Fruit fly (Drosophila melanogaster) whole organism, wandering third instar larva: ENCODE results near the gene CG32040.

ENCODE experiments used
- GATAd ChIP-seq: sonication (Bioruptor generic); optimal IDR thresholded peaks from 2 replicates; lab custom pipeline; 2016; ENCODE audit warnings: missing biosample characterization, missing genetic modification characterization
- Hr78 ChIP-seq: fragments of >200 bp; optimal IDR thresholded peaks from 2 replicates; lab custom pipeline; 2017; ENCODE audit warnings: missing biosample characterization, missing genetic modification characterization
- foxo ChIP-seq, 2 experiments: fragments of 200-800 bp; sonication (Bioruptor generic); optimal IDR thresholded peaks; 2 replicates in 1 of 2; 3 replicates in 1 of 2; lab custom pipeline; 2016 to 2017; ENCODE audit warnings: missing biosample characterization in 2 of 2, missing genetic modification characterization in 2 of 2
- h ChIP-seq: fragments of 200-800 bp; sonication (Bioruptor generic); optimal IDR thresholded peaks from 3 replicates; lab custom pipeline; 2016; ENCODE audit warnings: missing biosample characterization, mild to moderate bottlenecking, missing genetic modification characterization
- jim ChIP-seq: fragments of 175-275, 200-325 bp; sonication (Bioruptor generic); optimal IDR thresholded peaks from 2 replicates; lab custom pipeline; 2016; ENCODE audit warnings: missing biosample characterization, mild to moderate bottlenecking, missing genetic modification characterization
- pan ChIP-seq: fragments of >200 bp; optimal IDR thresholded peaks from 2 replicates; lab custom pipeline; 2017
- psq ChIP-seq: fragments of 200-800 bp; sonication (Bioruptor generic); optimal IDR thresholded peaks from 3 replicates; lab custom pipeline; 2017; ENCODE audit warnings: missing biosample characterization, mild to moderate bottlenecking, missing genetic modification characterization, moderate library complexity
- rgr ChIP-seq: fragments of 200-800 bp; sonication (Bioruptor generic); optimal IDR thresholded peaks from 3 replicates; lab custom pipeline; 2016; ENCODE audit warnings: missing biosample characterization, mild to moderate bottlenecking, missing genetic modification characterization

- TF ChIP-seq Hr78 (GFP tag; lab: Kevin White, UChicago) (no peak), rgr (GFP tag; lab: Kevin White, UChicago) (no peak), GATAd (no peak), jim (GFP tag; lab: Kevin White, UChicago) (no peak), psq (no peak), foxo (GFP tag; optimal IDR thresholded peaks at IDR 0.05; lab: Kevin White, UChicago) (no peak), h (GFP tag; lab: Kevin White, UChicago) (no peak), pan (lab: Kevin White, UChicago) (no peak)
These were observed at the start of gene CG32040 for dm6 chr3L:9353733-9354132.
